Worm (Caenorhabditis elegans) whole organism, L1 larva: Measurements from ENCODE around the gene flp-11.
A peak's percentile ranks its signal among the peaks of the same experiment; 100 is the strongest.

Experiments used
- C04F5.9 ChIP-seq: sonication (generic microtip); optimal IDR thresholded peaks from 2 replicates; lab custom pipeline; 2016; ENCODE audit warnings: missing genetic modification characterization, missing compliant biosample characterization
- F16B12.6 ChIP-seq: fragments of 150-350 bp; optimal IDR thresholded peaks from 2 replicates; lab custom pipeline; 2014; ENCODE audit warnings: missing biosample characterization, missing genetic modification characterization
- blmp-1 ChIP-seq: fragments of 150-350 bp; optimal IDR thresholded peaks from 2 replicates; lab custom pipeline; 2014; ENCODE audit warnings: missing biosample characterization, missing genetic modification characterization
- ceh-63 ChIP-seq: fragments of 200-800 bp; sonication (Bioruptor generic); optimal IDR thresholded peaks from 2 replicates; lab custom pipeline; 2018; ENCODE audit warnings: mild to moderate bottlenecking, missing genetic modification characterization, missing compliant biosample characterization
- ceh-82 ChIP-seq, 3 experiments: fragments of 150-350 bp in 1 of 3; sonication (generic microtip) in 2 of 3; optimal IDR thresholded peaks; 2 replicates each; lab custom pipeline; 2014 to 2017; ENCODE audit warnings: missing biosample characterization in 3 of 3, missing genetic modification characterization in 3 of 3
- ceh-88 ChIP-seq: fragments of 200-800 bp; sonication (Bioruptor generic); IDR thresholded peaks from 2 replicates; pipeline ENCODE4 v1.3.6; 2022; ENCODE audit warnings: missing genetic modification characterization, missing compliant biosample characterization
- dpl-1 ChIP-seq, 3 experiments: fragments of 150-350 bp in 2 of 3; sonication (generic microtip) in 1 of 3; optimal IDR thresholded peaks; 2 replicates each; lab custom pipeline; 2014 to 2017; ENCODE audit warnings: missing biosample characterization in 3 of 3, missing genetic modification characterization in 3 of 3, missing genetic modification reagents in 3 of 3
- dsc-1 ChIP-seq: sonication (generic microtip); optimal IDR thresholded peaks from 2 replicates; lab custom pipeline; 2016; ENCODE audit warnings: mild to moderate bottlenecking, missing genetic modification characterization, missing compliant biosample characterization
- efl-1 ChIP-seq, 4 experiments: fragments of 150-350 bp; optimal IDR thresholded peaks in 3 of 4; peaks in 1 of 4; 1 replicate in 1 of 4; 2 replicates in 3 of 4; lab custom pipeline; 2014; ENCODE audit warnings: missing biosample characterization in 2 of 4, missing genetic modification characterization in 2 of 4, missing genetic modification reagents in 2 of 4
- efl-3 ChIP-seq: fragments of 200-800 bp; sonication (Bioruptor generic); optimal IDR thresholded peaks from 2 replicates; lab custom pipeline; 2018; ENCODE audit warnings: mild to moderate bottlenecking, missing genetic modification characterization, missing compliant biosample characterization
- egl-13 ChIP-seq: sonication (generic microtip); optimal IDR thresholded peaks from 2 replicates; lab custom pipeline; 2016; ENCODE audit warnings: missing genotype, missing genetic modification reagents, missing genetic modification characterization, missing compliant biosample characterization
- egl-27 ChIP-seq, 2 experiments: fragments of 150-350 bp in 1 of 2; sonication (generic microtip); optimal IDR thresholded peaks; 3 replicates each; lab custom pipeline; 2017 to 2018; ENCODE audit warnings: missing biosample characterization in 2 of 2, missing genetic modification characterization in 2 of 2, missing genetic modification reagents in 2 of 2
- elt-2 ChIP-seq: sonication (generic microtip); optimal IDR thresholded peaks from 2 replicates; lab custom pipeline; 2016; ENCODE audit warnings: missing genetic modification characterization, mild to moderate bottlenecking, inconsistent platforms, missing compliant biosample characterization, missing genetic modification reagents
- elt-3 ChIP-seq, 6 experiments: fragments of 150-350 bp in 1 of 6; sonication (generic microtip); optimal IDR thresholded peaks; 2 replicates each; lab custom pipeline; 2017 to 2018; ENCODE audit warnings: missing biosample characterization in 6 of 6, missing genetic modification characterization in 6 of 6, inconsistent platforms in 1 of 6
- ets-5 ChIP-seq: fragments of 200-800 bp; sonication (Bioruptor generic); IDR thresholded peaks from 2 replicates; pipeline ENCODE4 v1.3.6; 2022; ENCODE audit warnings: missing genetic modification characterization, missing compliant biosample characterization
- fkh-4 ChIP-seq: sonication (generic microtip); optimal IDR thresholded peaks from 2 replicates; lab custom pipeline; 2016; ENCODE audit warnings: missing compliant biosample characterization, missing genetic modification characterization, borderline replicate concordance
- grh-1 ChIP-seq: fragments of 200-800 bp; sonication (Bioruptor generic); IDR thresholded peaks from 2 replicates; pipeline ENCODE4 v1.3.6; 2022; ENCODE audit warnings: missing genetic modification reagents, missing genetic modification characterization, missing compliant biosample characterization
- hlh-17 ChIP-seq: fragments of 200-800 bp; sonication (Bioruptor generic); optimal IDR thresholded peaks from 2 replicates; lab custom pipeline; 2018; ENCODE audit warnings: missing genetic modification characterization, mild to moderate bottlenecking, missing compliant biosample characterization, moderate library complexity, borderline replicate concordance
- hlh-4 ChIP-seq: sonication (generic microtip); optimal IDR thresholded peaks from 2 replicates; lab custom pipeline; 2016; ENCODE audit warnings: mild to moderate bottlenecking, missing genetic modification characterization, missing compliant biosample characterization
- irx-1 ChIP-seq: sonication (generic microtip); optimal IDR thresholded peaks from 2 replicates; lab custom pipeline; 2016; ENCODE audit warnings: missing genetic modification characterization, missing compliant biosample characterization
- isw-1 ChIP-seq: fragments of 200-800 bp; sonication (Bioruptor generic); IDR thresholded peaks from 2 replicates; pipeline ENCODE4 v1.3.6; 2022; ENCODE audit warnings: missing genetic modification characterization, missing compliant biosample characterization
- jun-1 ChIP-seq: fragments of 150-350 bp; optimal IDR thresholded peaks from 2 replicates; lab custom pipeline; 2014; ENCODE audit warnings: missing biosample characterization, missing genetic modification reagents, missing genetic modification characterization
- lin-13 ChIP-seq: fragments of 150-350 bp; optimal IDR thresholded peaks from 2 replicates; lab custom pipeline; 2014; ENCODE audit warnings: missing biosample characterization, missing genetic modification reagents, missing genetic modification characterization
- lin-15B ChIP-seq: fragments of 150-350 bp; sonication (generic microtip); optimal IDR thresholded peaks from 3 replicates; lab custom pipeline; 2014; ENCODE audit warnings: missing biosample characterization, missing genetic modification characterization
- lin-39 ChIP-seq: fragments of 150-350 bp; optimal IDR thresholded peaks from 2 replicates; lab custom pipeline; 2014; ENCODE audit warnings: missing biosample characterization, missing genetic modification reagents, missing genetic modification characterization
- lsy-2 ChIP-seq, 2 experiments: fragments of 150-350 bp; optimal IDR thresholded peaks; 2 replicates each; lab custom pipeline; 2014; ENCODE audit warnings: missing biosample characterization in 2 of 2, missing genetic modification characterization in 2 of 2
- nhr-11 ChIP-seq: fragments of 150-350 bp; optimal IDR thresholded peaks from 2 replicates; lab custom pipeline; 2014; ENCODE audit warnings: missing biosample characterization, missing genetic modification characterization
- nhr-237 ChIP-seq: fragments of 150-350 bp; optimal IDR thresholded peaks from 2 replicates; lab custom pipeline; 2014; ENCODE audit warnings: missing biosample characterization, missing genetic modification characterization
- nhr-47 ChIP-seq: sonication (generic microtip); optimal IDR thresholded peaks from 2 replicates; lab custom pipeline; 2016; ENCODE audit warnings: mild to moderate bottlenecking, missing genetic modification characterization, moderate library complexity, missing compliant biosample characterization
- nhr-71 ChIP-seq: sonication (generic microtip); optimal IDR thresholded peaks from 2 replicates; lab custom pipeline; 2016; ENCODE audit warnings: mild to moderate bottlenecking, missing genetic modification characterization, moderate library complexity, missing compliant biosample characterization
- nhr-76 ChIP-seq: sonication (generic microtip); optimal IDR thresholded peaks from 2 replicates; lab custom pipeline; 2017; ENCODE audit warnings: missing biosample characterization, missing genetic modification characterization
- nhr-90 ChIP-seq: sonication (generic microtip); optimal IDR thresholded peaks from 2 replicates; lab custom pipeline; 2016; ENCODE audit warnings: mild to moderate bottlenecking, missing genetic modification characterization, missing compliant biosample characterization; ENCODE audit not compliant: poor library complexity
- pag-3 ChIP-seq: sonication (generic microtip); optimal IDR thresholded peaks from 2 replicates; lab custom pipeline; 2017; ENCODE audit warnings: missing genetic modification characterization, mild to moderate bottlenecking, missing compliant biosample characterization, antibody characterized with exemption, borderline replicate concordance; ENCODE audit not compliant: insufficient read depth
- pqm-1 ChIP-seq: sonication (generic microtip); optimal IDR thresholded peaks from 3 replicates; lab custom pipeline; 2017; ENCODE audit warnings: missing biosample characterization, missing genetic modification characterization
- sptf-1 ChIP-seq: fragments of 150-350 bp; optimal IDR thresholded peaks from 2 replicates; lab custom pipeline; 2014; ENCODE audit warnings: missing biosample characterization, missing genetic modification characterization
- unc-30 ChIP-seq: sonication (generic microtip); optimal IDR thresholded peaks from 2 replicates; lab custom pipeline; 2017; ENCODE audit warnings: missing biosample characterization, missing genetic modification characterization
- unc-62 ChIP-seq: fragments of 150-350 bp; optimal IDR thresholded peaks from 2 replicates; lab custom pipeline; 2014; ENCODE audit warnings: missing biosample characterization, missing genetic modification reagents, missing genetic modification characterization
- unc-86 ChIP-seq: sonication (generic microtip); optimal IDR thresholded peaks from 2 replicates; lab custom pipeline; 2016; ENCODE audit warnings: missing genetic modification characterization, missing compliant biosample characterization

Gene flp-11

DNA sequence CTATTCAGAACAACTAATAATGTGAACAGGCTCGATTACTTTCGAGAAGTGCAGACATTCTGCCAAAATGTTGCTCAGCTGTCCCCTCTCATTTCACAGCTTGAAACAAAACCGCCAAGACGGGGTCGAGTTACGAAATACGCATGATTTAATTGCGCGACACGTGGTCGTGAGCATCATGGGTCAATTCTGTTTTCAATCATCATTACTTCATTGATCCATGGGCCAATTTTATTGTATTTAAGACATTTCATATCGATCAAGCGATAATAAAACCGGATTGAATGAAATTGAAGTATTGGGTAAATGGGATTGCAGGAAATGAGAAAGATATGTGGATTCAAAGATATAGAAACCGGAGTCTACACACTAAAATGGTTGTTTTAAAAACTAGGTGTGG is 25.0 kb downstream of the flp-11 start:
- peak; percentile 51 for TF ChIP-seq fkh-4 (tag; lab: Kevin White, UChicago)
- TF ChIP-seq elt-3 (tag; optimal IDR thresholded peaks at IDR 0.05; lab: Kevin White, UChicago) = no peak
- TF ChIP-seq dsc-1 (tag; lab: Kevin White, UChicago) = peak; percentile 93

DNA sequence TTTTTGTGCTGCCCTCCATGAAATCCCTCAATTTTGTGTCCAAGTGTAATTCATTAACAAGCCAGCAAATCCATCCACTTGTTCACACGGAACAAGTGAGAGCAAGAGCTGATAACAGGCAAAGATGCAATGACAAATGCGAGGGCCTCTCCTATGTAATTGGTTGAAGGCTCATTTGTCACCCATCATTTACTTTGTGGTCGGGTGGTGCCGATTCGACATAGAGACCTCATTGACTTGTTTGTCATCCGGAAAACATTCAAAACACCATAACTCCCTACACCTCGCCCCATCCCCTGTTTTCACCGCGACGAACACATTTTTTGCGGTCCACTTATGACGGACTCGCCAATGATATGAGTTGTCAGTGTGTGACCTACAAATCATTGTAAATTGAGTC is 26.5 kb downstream of the flp-11 start:
- no peak for TF ChIP-seq ets-5 (GFP tag; lab: Robert Waterston, UW)
- no peak for TF ChIP-seq ceh-82 (tag; optimal IDR thresholded peaks at IDR 0.05; lab: Kevin White, UChicago)
- TF ChIP-seq nhr-11 (tag; lab: Kevin White, UChicago) = no peak
- no peak for TF ChIP-seq lin-15B (tag; lab: Kevin White, UChicago)
- no peak for TF ChIP-seq efl-1 (optimal IDR thresholded peaks at IDR 0.05; lab: Kevin White, UChicago)
- no peak for TF ChIP-seq efl-1 (GFP tag; optimal IDR thresholded peaks at IDR 0.05 in 1 of 2; lab: Kevin White, UChicago)
- no peak for TF ChIP-seq egl-13 (tag; lab: Kevin White, UChicago)
- no peak for TF ChIP-seq blmp-1

DNA sequence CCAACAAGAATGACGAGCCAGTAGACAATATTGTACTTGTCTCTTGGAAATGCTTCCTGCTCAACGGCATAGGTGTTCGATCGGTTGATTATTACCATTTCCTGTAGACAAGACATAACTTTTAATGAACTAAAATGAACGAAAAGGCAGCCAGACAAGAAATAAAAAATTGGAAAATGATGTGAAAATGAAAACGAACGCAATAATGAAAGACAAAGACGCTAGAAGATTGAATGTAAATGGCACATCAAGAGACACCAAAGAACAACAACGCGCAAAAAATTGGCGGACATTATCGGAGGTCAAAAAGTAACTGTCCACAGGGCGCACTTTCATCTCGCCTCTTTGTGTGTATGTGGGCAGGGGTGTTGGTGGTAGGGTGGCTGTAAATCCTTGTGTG is 28.8 kb downstream of the flp-11 start, which contains the start of gene ent-5:
ent-5 (minus strand) TSS at position 101 of the 400 bp plus-strand sequence.
- no peak for TF ChIP-seq hlh-4
- TF ChIP-seq elt-3 (tag; optimal IDR thresholded peaks at IDR 0.05; lab: Kevin White, UChicago) = no peak

DNA sequence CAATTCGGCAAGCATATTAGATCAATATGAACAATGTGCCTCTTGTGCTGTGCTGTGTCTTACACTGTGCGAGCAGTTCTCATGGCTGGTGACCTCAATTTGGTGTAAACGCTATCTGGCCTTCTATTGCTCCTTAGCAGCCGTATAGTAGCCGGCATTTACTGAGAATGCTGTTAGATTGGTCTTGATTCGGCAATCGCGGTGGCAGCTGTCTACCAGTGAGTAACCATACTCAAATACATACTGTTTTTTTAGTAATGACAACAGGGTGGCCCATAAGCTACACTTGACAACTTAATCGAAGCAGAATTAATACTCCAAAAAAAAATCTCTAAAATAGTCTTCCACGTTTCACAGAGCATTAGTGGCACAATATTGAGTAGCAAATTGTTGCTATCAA is 30.8 kb downstream of the flp-11 start, which contains the start of gene C46C11.4:
C46C11.4 (minus strand) TSS at position 101 of the 400 bp plus-strand sequence.
- no peak for TF ChIP-seq jun-1
- no peak for TF ChIP-seq hlh-17 (GFP tag; lab: Kevin White, UChicago)
- no peak for TF ChIP-seq unc-86 (tag; lab: Kevin White, UChicago)
- TF ChIP-seq pqm-1 (tag; lab: Kevin White, UChicago) = no peak
- TF ChIP-seq F16B12.6 (tag; lab: Kevin White, UChicago) = no peak
- no peak for TF ChIP-seq nhr-71 (tag; lab: Kevin White, UChicago)
- TF ChIP-seq egl-27 (tag; optimal IDR thresholded peaks at IDR 0.05; lab: Kevin White, UChicago) = no peak
- no peak for TF ChIP-seq dpl-1 (GFP tag; optimal IDR thresholded peaks at IDR 0.05; lab: Kevin White, UChicago)
- no peak for TF ChIP-seq nhr-90 (tag; lab: Kevin White, UChicago)
- no peak for TF ChIP-seq nhr-237 (tag; lab: Kevin White, UChicago)
- no peak for TF ChIP-seq grh-1 (GFP tag; lab: Robert Waterston, UW)
- TF ChIP-seq efl-3 (GFP tag; lab: Kevin White, UChicago) = no peak
- TF ChIP-seq unc-30 (tag; lab: Kevin White, UChicago) = no peak
- no peak for TF ChIP-seq ceh-63 (GFP tag; lab: Kevin White, UChicago)
- no peak for TF ChIP-seq lin-13 (GFP tag; lab: Kevin White, UChicago)
- TF ChIP-seq, all 84 proteins: peak for 0

DNA sequence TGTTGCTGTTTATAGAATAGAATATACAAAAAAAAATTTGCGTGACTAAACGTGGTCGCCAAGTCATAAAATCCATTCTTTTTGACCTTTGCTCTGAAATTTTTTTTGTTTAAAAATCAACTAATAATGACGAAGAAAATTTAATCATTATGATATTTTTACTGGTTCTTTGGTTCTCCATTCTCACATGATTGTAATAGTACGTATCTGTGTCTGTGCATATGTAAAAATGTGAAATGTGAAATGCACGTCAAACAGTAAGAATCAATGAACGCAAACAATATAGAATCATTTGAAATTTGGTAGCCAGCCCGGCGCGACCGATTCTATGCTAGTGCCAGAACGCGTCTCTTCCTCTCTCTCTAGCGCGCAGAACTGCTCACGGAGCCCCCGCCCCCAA is 41.1 kb downstream of the flp-11 start, which contains the start of gene hosl-1:
hosl-1 (plus strand) TSS at position 301 of the 400 bp plus-strand sequence.
- TF ChIP-seq lin-39 (tag; lab: Kevin White, UChicago) (no peak), nhr-47 (tag; lab: Kevin White, UChicago) (no peak), nhr-11 (tag; lab: Kevin White, UChicago) (no peak), lsy-2 (tag; optimal IDR thresholded peaks at IDR 0.05; lab: Kevin White, UChicago) (no peak), nhr-76 (tag; lab: Kevin White, UChicago) (no peak), nhr-71 (tag; lab: Kevin White, UChicago) (no peak), C04F5.9 (no peak), isw-1 (GFP tag; lab: Robert Waterston, UW) (no peak), elt-2 (no peak), irx-1 (tag; lab: Kevin White, UChicago) (no peak), ceh-88 (GFP tag; lab: Robert Waterston, UW) (no peak), nhr-237 (tag; lab: Kevin White, UChicago) (no peak), hlh-4 (no peak), ceh-63 (GFP tag; lab: Kevin White, UChicago) (no peak), pag-3 (tag; lab: Kevin White, UChicago) (no peak), sptf-1 (no peak), unc-62 (no peak)
